Fruit fly (Drosophila melanogaster): ENCODE results near the gene DIP-beta.

DIP-beta gene

dm6 chrX:21373659-21374426, 83.7 kb downstream of the DIP-beta start, which contains the start of gene slgA (continued):
- TF ChIP-seq E2f2 (GFP tag; IDR thresholded peaks at IDR 0.05): peak; percentile 87
- TF ChIP-seq CG4404 (GFP tag; IDR thresholded peaks at IDR 0.05): no peak
- TF ChIP-seq CG11723 (GFP tag; optimal IDR thresholded peaks at IDR 0.05): no peak
- TF ChIP-seq trh (GFP tag; optimal IDR thresholded peaks at IDR 0.05): no peak
- TF ChIP-seq onecut (GFP tag; IDR thresholded peaks at IDR 0.05): peak; percentile 20; the same call in 1 of the 2 replicates

All from whole organism, embryonic.